Fruit fly (Drosophila melanogaster) whole organism, embryonic: Measurements from ENCODE around the gene CG13309.

Experiments used
- Awh ChIP-seq: fragments of 200-800 bp; sonication (Bioruptor generic); IDR thresholded peaks from 2 replicates; pipeline ENCODE4, ENCODE4 v1.3.6; 2022; ENCODE audit warnings: missing biosample characterization, missing genetic modification characterization
- BtbVII ChIP-seq: fragments of 200-800 bp; sonication (Bioruptor generic); optimal IDR thresholded peaks from 3 replicates; lab custom pipeline; 2017; ENCODE audit warnings: missing biosample characterization, mild to moderate bottlenecking, missing genetic modification characterization
- C15 ChIP-seq: fragments of 200-800 bp; sonication (Bioruptor generic); IDR thresholded peaks from 3 replicates; pipeline ENCODE4 v1.3.6; 2022; ENCODE audit warnings: missing biosample characterization, missing genetic modification characterization
- CG10366 ChIP-seq: fragments of 200-800 bp; sonication (Bioruptor generic); IDR thresholded peaks from 2 replicates; pipeline ENCODE4 v1.3.6; 2022; ENCODE audit warnings: missing biosample characterization, missing genetic modification characterization
- CG10959 ChIP-seq: fragments of 200-800 bp; sonication (Bioruptor generic); IDR thresholded peaks from 2 replicates; pipeline ENCODE4 v1.3.6; 2022; ENCODE audit warnings: missing biosample characterization, missing genetic modification characterization
- CG13287 ChIP-seq: fragments of 200-800 bp; sonication (Bioruptor generic); IDR thresholded peaks from 2 replicates; pipeline ENCODE4 v1.3.6; 2022; ENCODE audit warnings: missing biosample characterization, missing genetic modification characterization; ENCODE audit not compliant: partially characterized antibody
- CG13775 ChIP-seq: fragments of 200-800 bp; sonication (Bioruptor generic); optimal IDR thresholded peaks from 3 replicates; lab custom pipeline; 2017; ENCODE audit warnings: missing biosample characterization, mild to moderate bottlenecking, missing genetic modification characterization
- CG14050 ChIP-seq: fragments of 200-800 bp; sonication (Bioruptor generic); IDR thresholded peaks from 3 replicates; pipeline ENCODE4 v1.3.6; 2022; ENCODE audit warnings: missing biosample characterization, missing genetic modification characterization
- CG1529 ChIP-seq: fragments of 200-800 bp; sonication (Bioruptor generic); optimal IDR thresholded peaks from 3 replicates; lab custom pipeline; 2018; ENCODE audit warnings: missing biosample characterization, missing genetic modification characterization
- CG16813 ChIP-seq: fragments of 200-800 bp; sonication (Bioruptor generic); IDR thresholded peaks from 3 replicates; pipeline ENCODE4 v1.3.6; 2022; ENCODE audit warnings: missing biosample characterization, missing genetic modification characterization; ENCODE audit not compliant: partially characterized antibody
- CG2889 ChIP-seq: fragments of 200-800 bp; sonication (Bioruptor generic); IDR thresholded peaks from 3 replicates; pipeline ENCODE4 v1.3.6; 2022; ENCODE audit warnings: missing biosample characterization, missing genetic modification characterization
- CG7271 ChIP-seq: fragments of 200-800 bp; sonication (Bioruptor generic); optimal IDR thresholded peaks from 2 replicates; lab custom pipeline; 2018; ENCODE audit warnings: missing biosample characterization, mild to moderate bottlenecking, missing genetic modification characterization, moderate library complexity
- CG8359 ChIP-seq: fragments of 200-800 bp; sonication (Bioruptor generic); optimal IDR thresholded peaks from 2 replicates; lab custom pipeline; 2017; ENCODE audit warnings: missing biosample characterization, mild to moderate bottlenecking, missing genetic modification characterization, borderline replicate concordance
- CG8388 ChIP-seq: fragments of 200-800 bp; sonication (Bioruptor generic); optimal IDR thresholded peaks from 2 replicates; lab custom pipeline; 2019; ENCODE audit warnings: missing biosample characterization, mild to moderate bottlenecking, missing genetic modification characterization, moderate library complexity
- Dp ChIP-seq: fragments of 200-800 bp; sonication (Bioruptor generic); optimal IDR thresholded peaks from 2 replicates; lab custom pipeline; 2018; ENCODE audit warnings: missing biosample characterization, mild to moderate bottlenecking, missing genetic modification characterization, moderate library complexity
- E2f1 ChIP-seq: fragments of 200-800 bp; sonication (Bioruptor generic); IDR thresholded peaks from 2 replicates; pipeline ENCODE4 v1.3.6; 2022; ENCODE audit warnings: missing biosample characterization, missing genetic modification characterization
- Ets65A ChIP-seq: fragments of 200-800 bp; sonication (Bioruptor generic); peaks from one replicate; lab custom pipeline; 2016; ENCODE audit warnings: missing biosample characterization, missing genetic modification characterization
- HLH4C ChIP-seq: fragments of 200-800 bp; sonication (Bioruptor generic); IDR thresholded peaks from 3 replicates; pipeline ENCODE4 v1.3.6; 2022; ENCODE audit warnings: missing biosample characterization, missing genetic modification characterization; ENCODE audit not compliant: partially characterized antibody
- Jarid2 ChIP-seq: fragments of 200-800 bp; sonication (Bioruptor generic); optimal IDR thresholded peaks from 3 replicates; lab custom pipeline; 2017; ENCODE audit warnings: mild to moderate bottlenecking, missing biosample characterization, missing genetic modification reagents, missing genetic modification characterization
- Kr ChIP-seq: fragments of 200-800 bp; sonication (Bioruptor generic); optimal IDR thresholded peaks from 2 replicates; lab custom pipeline; 2017; ENCODE audit warnings: missing biosample characterization, mild to moderate bottlenecking, missing genetic modification characterization
- NC2α ChIP-seq: fragments of 200-800 bp; sonication (Bioruptor generic); optimal IDR thresholded peaks from 2 replicates; lab custom pipeline; 2016; ENCODE audit warnings: missing biosample characterization, missing genetic modification characterization
- Nf-YB ChIP-seq: fragments of 200-800 bp; sonication (Bioruptor generic); optimal IDR thresholded peaks from 3 replicates; lab custom pipeline; 2019; ENCODE audit warnings: missing biosample characterization, mild to moderate bottlenecking, missing genetic modification characterization, moderate library complexity
- Sry-β ChIP-seq: fragments of 200-800 bp; sonication (Bioruptor generic); optimal IDR thresholded peaks from 2 replicates; lab custom pipeline; 2018; ENCODE audit warnings: missing biosample characterization, mild to moderate bottlenecking, missing genetic modification characterization, moderate library complexity
- YL-1 ChIP-seq: fragments of 200-800 bp; sonication (Bioruptor generic); optimal IDR thresholded peaks from 3 replicates; lab custom pipeline; 2017; ENCODE audit warnings: missing biosample characterization, mild to moderate bottlenecking, missing genetic modification characterization
- ci ChIP-seq: fragments of 200-800 bp; sonication (Bioruptor generic); IDR thresholded peaks from 3 replicates; pipeline ENCODE4 v1.3.6; 2022; ENCODE audit warnings: missing biosample characterization, missing genetic modification characterization
- corto ChIP-seq: fragments of 200-800 bp; sonication (Bioruptor generic); optimal IDR thresholded peaks from 2 replicates; lab custom pipeline; 2016; ENCODE audit warnings: missing biosample characterization, mild to moderate bottlenecking, missing genetic modification characterization, moderate library complexity
- crc ChIP-seq: fragments of 200-800 bp; sonication (Bioruptor generic); optimal IDR thresholded peaks from 2 replicates; lab custom pipeline; 2016; ENCODE audit warnings: missing biosample characterization, missing genetic modification characterization
- danr ChIP-seq: fragments of 200-800 bp; sonication (Bioruptor generic); IDR thresholded peaks from 2 replicates; pipeline ENCODE4 v1.3.6; 2022; ENCODE audit warnings: missing biosample characterization, missing genetic modification characterization
- exex ChIP-seq: fragments of 200-800 bp; sonication (Bioruptor generic); optimal IDR thresholded peaks from 4 replicates; lab custom pipeline; 2018; ENCODE audit warnings: missing biosample characterization, mild to moderate bottlenecking, missing genetic modification characterization, moderate library complexity
- fd102C ChIP-seq: fragments of 200-800 bp; sonication (Bioruptor generic); optimal IDR thresholded peaks from 2 replicates; lab custom pipeline; 2018; ENCODE audit warnings: missing biosample characterization, mild to moderate bottlenecking, missing genetic modification characterization, moderate library complexity
- fd64A ChIP-seq: fragments of 200-800 bp; sonication (Bioruptor generic); optimal IDR thresholded peaks from 3 replicates; lab custom pipeline; 2018; ENCODE audit warnings: missing biosample characterization, mild to moderate bottlenecking, missing genetic modification characterization
- h ChIP-seq: fragments of >200 bp; optimal IDR thresholded peaks from 2 replicates; lab custom pipeline; 2017
- her ChIP-seq: fragments of 200-800 bp; sonication (Bioruptor generic); optimal IDR thresholded peaks from 2 replicates; lab custom pipeline; 2016; ENCODE audit warnings: missing biosample characterization, missing genetic modification characterization
- insv ChIP-seq, 2 experiments: fragments of 200-800 bp; sonication (Bioruptor generic); optimal IDR thresholded peaks; 3 replicates each; lab custom pipeline; 2016 to 2018; ENCODE audit warnings: missing biosample characterization in 2 of 2, missing genetic modification characterization in 2 of 2
- jing ChIP-seq: fragments of 200-800 bp; sonication (Bioruptor generic); optimal IDR thresholded peaks from 2 replicates; lab custom pipeline; 2018; ENCODE audit warnings: missing biosample characterization, mild to moderate bottlenecking, missing genetic modification characterization
- jumu ChIP-seq: fragments of 200-800 bp; sonication (Bioruptor generic); optimal IDR thresholded peaks from 3 replicates; lab custom pipeline; 2016; ENCODE audit warnings: missing biosample characterization, missing genetic modification characterization
- kah ChIP-seq: fragments of 200-800 bp; sonication (Bioruptor generic); optimal IDR thresholded peaks from 2 replicates; lab custom pipeline; 2018; ENCODE audit warnings: missing biosample characterization, mild to moderate bottlenecking, missing genetic modification characterization
- lbe ChIP-seq: fragments of 200-800 bp; sonication (Bioruptor generic); optimal IDR thresholded peaks from 2 replicates; lab custom pipeline; 2016; ENCODE audit warnings: missing biosample characterization, mild to moderate bottlenecking, missing genetic modification characterization
- pita ChIP-seq: fragments of 200-800 bp; sonication (Bioruptor generic); optimal IDR thresholded peaks from 2 replicates; lab custom pipeline; 2017; ENCODE audit warnings: missing biosample characterization, mild to moderate bottlenecking, missing genetic modification characterization
- rib ChIP-seq: fragments of 200-800 bp; sonication (Bioruptor generic); IDR thresholded peaks from 2 replicates; pipeline ENCODE4 v1.3.6; 2022; ENCODE audit warnings: missing biosample characterization, missing genetic modification characterization
- run ChIP-seq: fragments of 200-800 bp; sonication (Bioruptor generic); optimal IDR thresholded peaks from 3 replicates; lab custom pipeline; 2018; ENCODE audit warnings: missing biosample characterization, mild to moderate bottlenecking, missing genetic modification characterization
- seq ChIP-seq: fragments of 200-800 bp; sonication (Bioruptor generic); IDR thresholded peaks from 2 replicates; pipeline ENCODE4 v1.3.6; 2022; ENCODE audit warnings: missing biosample characterization, missing genetic modification characterization
- sim ChIP-seq: fragments of 200-800 bp; sonication (Bioruptor generic); IDR thresholded peaks from 2 replicates; pipeline ENCODE4 v1.3.6; 2022; ENCODE audit warnings: missing biosample characterization, missing genetic modification characterization
- ssp ChIP-seq: fragments of 200-800 bp; sonication (Bioruptor generic); IDR thresholded peaks from 2 replicates; pipeline ENCODE4 v1.3.6; 2022; ENCODE audit warnings: missing biosample characterization, missing genetic modification characterization
- usp ChIP-seq: fragments of >200 bp; optimal IDR thresholded peaks from 2 replicates; lab custom pipeline; 2017; ENCODE audit warnings: missing biosample characterization, missing genetic modification characterization
- z ChIP-seq: fragments of 200-800 bp; sonication (Bioruptor generic); IDR thresholded peaks from 3 replicates; pipeline ENCODE4 v1.3.6; 2022; ENCODE audit warnings: missing biosample characterization, missing genetic modification characterization
- zf30C ChIP-seq: fragments of 200-800 bp; sonication (Bioruptor generic); optimal IDR thresholded peaks from 3 replicates; lab custom pipeline; 2018; ENCODE audit warnings: missing biosample characterization, mild to moderate bottlenecking, missing genetic modification characterization

CG13309 gene

DNA sequence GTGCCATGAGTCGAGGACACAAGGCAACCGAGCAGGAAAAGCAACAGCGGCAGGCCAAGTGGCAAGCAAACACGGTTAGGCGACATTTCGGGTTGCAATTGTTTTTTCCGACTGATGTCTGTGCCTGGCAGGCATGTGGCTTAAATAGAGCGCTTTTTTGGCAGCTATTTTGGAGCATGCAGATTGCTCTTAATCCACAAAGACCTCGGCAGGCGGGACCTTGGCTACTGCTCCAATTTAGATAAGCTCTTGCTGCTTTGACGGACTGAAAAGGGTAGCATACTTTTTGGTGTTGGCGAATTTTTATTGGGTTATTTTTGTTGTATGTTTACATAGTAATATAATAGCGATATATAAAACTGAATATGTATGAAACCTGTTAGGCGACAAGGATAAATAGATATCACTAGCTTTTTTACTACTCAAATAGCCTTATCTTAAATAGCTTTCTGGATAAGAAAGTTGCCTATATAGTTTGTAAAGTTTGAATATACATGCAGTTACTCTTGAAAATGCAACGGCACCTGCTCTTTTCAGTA is 3.0 kb upstream of the CG13309 start, which contains the start of the genes CG13312 and CG32024:
TSS of gene CG13312 (minus strand) at position 101 of the 539 bp plus-strand sequence.
TSS of gene CG32024 (plus strand) at position 489 of the 539 bp plus-strand sequence.
- TF ChIP-seq Sry-β (GFP tag; lab: Kevin White, UChicago), result no peak
- TF ChIP-seq CG8359 (GFP tag; lab: Kevin White, UChicago), result peak; percentile 67

DNA sequence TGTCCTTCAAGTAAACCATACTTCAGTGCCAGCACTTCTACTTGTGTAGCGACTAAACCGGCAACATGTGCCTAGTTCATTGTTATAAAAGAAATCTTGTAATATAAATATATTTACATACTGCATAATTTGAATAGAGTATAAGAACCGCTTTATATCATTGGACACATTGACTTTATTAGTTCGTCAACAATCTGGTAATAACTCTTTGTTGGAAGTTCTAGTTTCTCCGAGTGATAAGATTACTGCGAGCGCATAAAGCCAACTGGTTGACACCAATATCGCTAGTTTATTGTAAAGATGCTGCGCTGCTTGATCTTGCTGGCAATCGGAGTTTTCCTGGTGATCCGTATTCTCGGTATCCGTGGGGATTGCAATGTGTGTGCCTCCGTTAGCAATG is 2.0 kb upstream of the CG13309 start, which contains the start of gene CG13308:
TSS of gene CG13308 (plus strand) at position 301 of the 400 bp plus-strand sequence.
- TF ChIP-seq Ets65A (GFP tag; lab: Kevin White, UChicago) (peak; percentile 56), run (tag; lab: Kevin White, UChicago) (no peak)

DNA sequence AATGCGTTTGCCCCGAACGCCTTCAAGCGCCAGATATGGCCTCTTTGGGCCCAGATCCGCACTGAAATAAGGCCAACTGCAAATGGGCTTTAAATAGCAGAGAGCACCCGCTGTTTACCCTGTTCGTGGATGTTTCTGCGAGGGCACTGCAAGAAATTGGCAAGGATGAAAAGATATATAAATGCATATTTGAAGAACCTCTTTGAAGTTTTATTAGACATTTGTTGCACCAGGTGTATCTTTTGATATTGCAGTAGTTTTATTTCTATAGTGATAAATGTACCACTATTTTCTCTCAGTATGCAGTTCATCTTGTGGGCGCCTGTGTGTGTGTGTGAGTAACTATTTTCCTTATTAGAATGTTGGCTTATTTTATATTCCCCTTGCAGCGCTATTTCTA is 3.3 kb downstream of the CG13309 start:
- TF ChIP-seq sim (GFP tag; lab: Robert Waterston, UW), result no peak
- TF ChIP-seq YL-1 (GFP tag; lab: Kevin White, UChicago), result no peak
- no peak for TF ChIP-seq z (GFP tag; lab: Robert Waterston, UW)
- no peak for TF ChIP-seq zf30C (GFP tag; lab: Kevin White, UChicago)
- no peak for TF ChIP-seq h (lab: Kevin White, UChicago)
- TF ChIP-seq CG1529, result no peak
- no peak for TF ChIP-seq pita
- TF ChIP-seq fd64A (GFP tag; lab: Kevin White, UChicago), result no peak
- no peak for TF ChIP-seq rib (GFP tag; lab: Robert Waterston, UW)
- peak; percentile 62; the same call in 1 of the 2 replicates for TF ChIP-seq Awh (GFP tag; lab: Robert Waterston, UW)
- no peak for TF ChIP-seq CG10959 (GFP tag; lab: Robert Waterston, UW)
- TF ChIP-seq CG10366 (GFP tag; lab: Robert Waterston, UW), result peak; percentile 70
- no peak for TF ChIP-seq CG13287 (GFP tag; lab: Robert Waterston, UW)
- TF ChIP-seq crc, result no peak
- TF ChIP-seq jing (GFP tag; lab: Kevin White, UChicago), result no peak
- TF ChIP-seq Kr (GFP tag; lab: Kevin White, UChicago), result no peak
- TF ChIP-seq CG13775, result no peak
- peak; percentile 85 for TF ChIP-seq ci (GFP tag; lab: Robert Waterston, UW)
- TF ChIP-seq seq (GFP tag; lab: Robert Waterston, UW), result peak; percentile 61
- no peak for TF ChIP-seq CG8388 (GFP tag; lab: Kevin White, UChicago)
- TF ChIP-seq HLH4C, result no peak
- no peak for TF ChIP-seq her (GFP tag; lab: Kevin White, UChicago)
- TF ChIP-seq usp (GFP tag; lab: Kevin White, UChicago), result no peak
- no peak for TF ChIP-seq insv (GFP tag; optimal IDR thresholded peaks at IDR 0.05; lab: Kevin White, UChicago)
- TF ChIP-seq BtbVII, result no peak
- TF ChIP-seq jumu (GFP tag; lab: Kevin White, UChicago), result no peak
- peak; percentile 54; the same call in 1 of the 2 replicates for TF ChIP-seq ssp (GFP tag; lab: Robert Waterston, UW)
- 0 out of 3 replicates have a peak, but pooled peaks have one; percentile 31 for TF ChIP-seq C15 (GFP tag; lab: Robert Waterston, UW)
- TF ChIP-seq E2f1 (GFP tag; lab: Robert Waterston, UW), result peak; percentile 46; the same call in 1 of the 2 replicates
- TF ChIP-seq lbe (GFP tag; lab: Kevin White, UChicago), result no peak
- TF ChIP-seq CG14050 (GFP tag; lab: Robert Waterston, UW), result peak; percentile 40; the same call in 1 of the 3 replicates
- TF ChIP-seq Nf-YB (GFP tag; lab: Kevin White, UChicago), result no peak
- TF ChIP-seq NC2α (GFP tag; lab: Kevin White, UChicago), result no peak
- TF ChIP-seq fd102C (GFP tag; lab: Kevin White, UChicago), result no peak
- no peak for TF ChIP-seq Dp (GFP tag; lab: Kevin White, UChicago)
- TF ChIP-seq danr (GFP tag; lab: Robert Waterston, UW), result peak; percentile 51; the same call in 1 of the 2 replicates
- no peak for TF ChIP-seq kah (GFP tag; lab: Kevin White, UChicago)
- TF ChIP-seq CG2889, result peak; percentile 34; the same call in 1 of the 3 replicates
- no peak for TF ChIP-seq CG7271 (tag; lab: Kevin White, UChicago)
- TF ChIP-seq exex (tag; lab: Kevin White, UChicago), result no peak
- no peak for TF ChIP-seq Jarid2 (GFP tag; lab: Kevin White, UChicago)
- TF ChIP-seq corto (GFP tag; lab: Kevin White, UChicago), result no peak
- TF ChIP-seq CG16813, result no peak
